Worm (Caenorhabditis elegans): ENCODE results near the gene srv-26.
"Not testable (repeated sequence)": the region's sequence is repeated elsewhere in the genome, so short reads cannot be mapped to it uniquely, and the experiment has no call there.

Gene srv-26

ce11 chrIV:6258967-6259366 is 42.7 kb downstream of the srv-26 start:
- no peak for TF ChIP-seq pqm-1 (tag; optimal IDR thresholded peaks at IDR 0.05)
- TF ChIP-seq fkh-8 (tag; optimal IDR thresholded peaks at IDR 0.05): no peak
- TF ChIP-seq nhr-11 (tag; optimal IDR thresholded peaks at IDR 0.05): no peak
- no peak for TF ChIP-seq lin-15B (tag; optimal IDR thresholded peaks at IDR 0.05)
- TF ChIP-seq ztf-11 (tag; optimal IDR thresholded peaks at IDR 0.05): no peak
- no peak for TF ChIP-seq Y116A8C.19 (tag; optimal IDR thresholded peaks at IDR 0.05; ENCODE audit: borderline replicate concordance)
- TF ChIP-seq grh-1 (GFP tag; IDR thresholded peaks at IDR 0.05): no peak
- TF ChIP-seq mef-2 (tag; optimal IDR thresholded peaks at IDR 0.05): no peak
- TF ChIP-seq unc-130 (tag; optimal IDR thresholded peaks at IDR 0.05): no peak

ce11 chrIV:6254635-6255034 is 47.0 kb downstream of the srv-26 start, which contains the start of gene T13A10.64:
T13A10.64 (plus strand) TSS chrIV:6254935.
- no peak for TF ChIP-seq lin-14 (GFP tag; optimal IDR thresholded peaks at IDR 0.05)
- no peak for TF ChIP-seq nhr-28 (tag; optimal IDR thresholded peaks at IDR 0.05)
- no peak for TF ChIP-seq irx-1 (tag; optimal IDR thresholded peaks at IDR 0.05)
- no peak for TF ChIP-seq ces-1 (GFP tag; optimal IDR thresholded peaks at IDR 0.05)
- no peak for TF ChIP-seq snpc-4 (tag; optimal IDR thresholded peaks at IDR 0.05)
- no peak for TF ChIP-seq ztf-11 (tag; optimal IDR thresholded peaks at IDR 0.05)
- no peak for TF ChIP-seq hpl-2 (GFP tag; optimal IDR thresholded peaks at IDR 0.05)
- no peak for TF ChIP-seq unc-130 (tag; optimal IDR thresholded peaks at IDR 0.05)
- TF ChIP-seq hlh-4 (tag; optimal IDR thresholded peaks at IDR 0.05): no peak
- TF ChIP-seq alr-1 (tag; optimal IDR thresholded peaks at IDR 0.05; ENCODE audit: borderline replicate concordance): no peak
- no peak for TF ChIP-seq mab-9 (GFP tag; IDR thresholded peaks at IDR 0.05)
- TF ChIP-seq ztf-4 (tag; optimal IDR thresholded peaks at IDR 0.05): no peak
- TF ChIP-seq rnt-1 (tag; optimal IDR thresholded peaks at IDR 0.05): no peak
- no peak for TF ChIP-seq ceh-88 (GFP tag; IDR thresholded peaks at IDR 0.05)
- TF ChIP-seq pqm-1 (tag; optimal IDR thresholded peaks at IDR 0.05): no peak

- not testable (repeated sequence) for TF ChIP-seq hlh-17 (GFP tag; optimal IDR thresholded peaks at IDR 0.05; ENCODE audit: borderline replicate concordance); nhr-47 (tag; optimal IDR thresholded peaks at IDR 0.05); lin-35 (GFP tag; optimal IDR thresholded peaks at IDR 0.05)
Measured at ce11 chrIV:6253000-6253399, 48.7 kb downstream of the srv-26 start, which contains the start of gene T13A10.2. T13A10.2 (plus strand) TSS chrIV:6253300.

- TF ChIP-seq lin-14 (GFP tag; optimal IDR thresholded peaks at IDR 0.05): peak; percentile 64
- TF ChIP-seq blmp-1 (tag; optimal IDR thresholded peaks at IDR 0.05): no peak
- TF ChIP-seq dsc-1 (tag; optimal IDR thresholded peaks at IDR 0.05): peak; percentile 37
- peak; percentile 9 for TF ChIP-seq egl-13 (tag; optimal IDR thresholded peaks at IDR 0.05)
- no peak for TF ChIP-seq Y116A8C.19 (tag; optimal IDR thresholded peaks at IDR 0.05; ENCODE audit: borderline replicate concordance)
- no peak for TF ChIP-seq hpl-2 (GFP tag; optimal IDR thresholded peaks at IDR 0.05)
- TF ChIP-seq nhr-47 (tag; optimal IDR thresholded peaks at IDR 0.05): peak; percentile 29
- TF ChIP-seq swsn-7 (tag; optimal IDR thresholded peaks at IDR 0.05): peak; percentile 4
- no peak for TF ChIP-seq grh-1 (GFP tag; IDR thresholded peaks at IDR 0.05)
- TF ChIP-seq hlh-17 (GFP tag; optimal IDR thresholded peaks at IDR 0.05; ENCODE audit: borderline replicate concordance): no peak
Measured at ce11 chrIV:6249591-6249990, 52.1 kb downstream of the srv-26 start, which contains the start of gene F58F9.1. F58F9.1 (plus strand) TSS chrIV:6249841.
